Worm (Caenorhabditis elegans): ENCODE results near the gene par-1.

par-1 gene

ce11 chrV:14092403-14092802 lies 52.8 kb downstream of the par-1 start, which contains the start of gene D1086.3 (continued):
- TF ChIP-seq unc-39 (tag; optimal IDR thresholded peaks at IDR 0.05) (no peak), ceh-28 (tag; optimal IDR thresholded peaks at IDR 0.05) (no peak), fos-1 (tag; optimal IDR thresholded peaks at IDR 0.05) (no peak), egl-27 (tag; optimal IDR thresholded peaks at IDR 0.05) (no peak), ztf-4 (tag; optimal IDR thresholded peaks at IDR 0.05) (no peak), nhr-25 (tag; optimal IDR thresholded peaks at IDR 0.05) (peak; percentile 54), fkh-2 (tag; optimal IDR thresholded peaks at IDR 0.05) (no peak), pha-4 (tag; optimal IDR thresholded peaks at IDR 0.05) (no peak), daf-12 (tag; optimal IDR thresholded peaks at IDR 0.05) (no peak), lin-39 (tag; optimal IDR thresholded peaks at IDR 0.05) (no peak), elt-3 (tag; optimal IDR thresholded peaks at IDR 0.05) (no peak), pqm-1 (tag; optimal IDR thresholded peaks at IDR 0.05) (peak; percentile 67), mdl-1 (tag; optimal IDR thresholded peaks at IDR 0.05) (no peak), mml-1 (tag; optimal IDR thresholded peaks at IDR 0.05) (no peak), ama-1 (optimal IDR thresholded peaks at IDR 0.05) (peak; percentile 90), ceh-16 (tag; optimal IDR thresholded peaks at IDR 0.05) (no peak), nhr-76 (tag; optimal IDR thresholded peaks at IDR 0.05) (no peak), nfya-1 (tag; optimal IDR thresholded peaks at IDR 0.05; ENCODE audit: insufficient read depth) (peak; percentile 29), nhr-67 (tag; optimal IDR thresholded peaks at IDR 0.05) (no peak), lin-15B (tag; optimal IDR thresholded peaks at IDR 0.05) (peak; percentile 8), skn-1 (tag; optimal IDR thresholded peaks at IDR 0.05) (no peak), nhr-77 (tag; optimal IDR thresholded peaks at IDR 0.05) (no peak), nhr-12 (tag; optimal IDR thresholded peaks at IDR 0.05) (no peak)

- TF ChIP-seq egl-5 (tag; optimal IDR thresholded peaks at IDR 0.05) = no peak
- TF ChIP-seq nfya-1 (tag; optimal IDR thresholded peaks at IDR 0.05; ENCODE audit: insufficient read depth) = no peak
- TF ChIP-seq ceh-16 (tag; optimal IDR thresholded peaks at IDR 0.05) = no peak
- no peak for TF ChIP-seq nhr-43 (tag; optimal IDR thresholded peaks at IDR 0.05; ENCODE audit: poor library complexity, severe bottlenecking)
- TF ChIP-seq hmg-11 (tag; optimal IDR thresholded peaks at IDR 0.05) = no peak
- TF ChIP-seq ZK546.5 (tag; optimal IDR thresholded peaks at IDR 0.05) = no peak
- TF ChIP-seq jun-1 (tag; optimal IDR thresholded peaks at IDR 0.05) = no peak
- no peak for TF ChIP-seq sea-2 (GFP tag; optimal IDR thresholded peaks at IDR 0.05)
- no peak for TF ChIP-seq nhr-25 (tag; optimal IDR thresholded peaks at IDR 0.05)
- no peak for TF ChIP-seq lin-39 (tag; optimal IDR thresholded peaks at IDR 0.05)
- TF ChIP-seq pha-4 (tag; optimal IDR thresholded peaks at IDR 0.05) = no peak
- no peak for TF ChIP-seq elt-2 (tag; optimal IDR thresholded peaks at IDR 0.05)
- no peak for TF ChIP-seq nhr-11 (tag; optimal IDR thresholded peaks at IDR 0.05)
- TF ChIP-seq ceh-28 (tag; optimal IDR thresholded peaks at IDR 0.05) = no peak
- no peak for TF ChIP-seq ztf-11 (tag; optimal IDR thresholded peaks at IDR 0.05)
- TF ChIP-seq unc-62 (GFP tag; optimal IDR thresholded peaks at IDR 0.05) = no peak
- no peak for TF ChIP-seq R02D3.7 (tag; optimal IDR thresholded peaks at IDR 0.05)
- no peak for TF ChIP-seq fkh-2 (tag; optimal IDR thresholded peaks at IDR 0.05)
Measured at ce11 chrV:14090309-14090967, 54.7 kb downstream of the par-1 start, which contains the start of the genes D1086.5 and him-5. TSS of gene D1086.5 (minus strand) at chrV:14090359. TSS of gene him-5 (plus strand) at chrV:14090426.

ce11 chrV:14088051-14088450 lies 57.1 kb downstream of the par-1 start, which contains the start of gene D1086.19:
TSS of gene D1086.19 (plus strand) at chrV:14088351.
- TF ChIP-seq ceh-28 (tag; optimal IDR thresholded peaks at IDR 0.05) = no peak
- no peak for TF ChIP-seq ztf-11 (tag; optimal IDR thresholded peaks at IDR 0.05)
- TF ChIP-seq sea-2 (GFP tag; optimal IDR thresholded peaks at IDR 0.05) = no peak
- TF ChIP-seq mml-1 (tag; optimal IDR thresholded peaks at IDR 0.05) = no peak

ce11 chrV:14085589-14085988 lies 59.6 kb downstream of the par-1 start, which contains the start of gene D1086.18:
TSS of gene D1086.18 (plus strand) at chrV:14085889.
- no peak for TF ChIP-seq nhr-28 (tag; optimal IDR thresholded peaks at IDR 0.05)
- TF ChIP-seq nhr-25 (tag; optimal IDR thresholded peaks at IDR 0.05) = no peak
- TF ChIP-seq nhr-11 (tag; optimal IDR thresholded peaks at IDR 0.05) = no peak
- no peak for TF ChIP-seq R02D3.7 (tag; optimal IDR thresholded peaks at IDR 0.05)
- no peak for TF ChIP-seq elt-2 (tag; optimal IDR thresholded peaks at IDR 0.05)

Measured in whole organism, L3 larva.